Worm (Caenorhabditis elegans) whole organism, young adult: Measurements from ENCODE around the gene B0547.2.

Experiments
- B0035.1 ChIP-seq: sonication (generic microtip); optimal IDR thresholded peaks from 2 replicates; lab custom pipeline; 2016; ENCODE audit warnings: missing genetic modification characterization, mild to moderate bottlenecking, missing compliant biosample characterization, missing genotype, missing genetic modification reagents
- B0336.3 ChIP-seq: fragments of 200-800 bp; sonication (Bioruptor generic); IDR thresholded peaks from 2 replicates; pipeline ENCODE4 v1.3.6; 2022; ENCODE audit warnings: missing genetic modification characterization, missing compliant biosample characterization
- C06A6.2 ChIP-seq: fragments of 200-800 bp; sonication (Bioruptor generic); conservative IDR thresholded peaks from 2 replicates; pipeline ENCODE4 v1.3.6; 2022; ENCODE audit warnings: missing genetic modification characterization, missing compliant biosample characterization
- C17E4.6 ChIP-seq: fragments of 200-800 bp; sonication (Bioruptor generic); IDR thresholded peaks from 2 replicates; pipeline ENCODE4 v1.3.6; 2022; ENCODE audit warnings: missing genetic modification reagents, missing genetic modification characterization, missing compliant biosample characterization
- F22D6.2 ChIP-seq: sonication (generic microtip); optimal IDR thresholded peaks from 2 replicates; lab custom pipeline; 2016; ENCODE audit warnings: mild to moderate bottlenecking, missing genetic modification characterization, missing compliant biosample characterization
- F33H1.4 ChIP-seq: fragments of 200-800 bp; sonication (Bioruptor generic); IDR thresholded peaks from 2 replicates; pipeline ENCODE4 v1.3.6; 2022; ENCODE audit warnings: missing genetic modification reagents, missing genetic modification characterization, missing compliant biosample characterization
- F52B5.7 ChIP-seq: sonication (generic microtip); optimal IDR thresholded peaks from 2 replicates; lab custom pipeline; 2016; ENCODE audit warnings: mild to moderate bottlenecking, missing genetic modification characterization, missing compliant biosample characterization
- K11D2.4 ChIP-seq: fragments of 200-800 bp; sonication (Bioruptor generic); IDR thresholded peaks from 2 replicates; pipeline ENCODE4 v1.3.6; 2022; ENCODE audit warnings: missing genetic modification reagents, missing genetic modification characterization, missing compliant biosample characterization
- T07F8.4 ChIP-seq: sonication (generic microtip); optimal IDR thresholded peaks from 2 replicates; lab custom pipeline; 2016; ENCODE audit warnings: mild to moderate bottlenecking, missing genetic modification characterization, moderate library complexity, missing compliant biosample characterization
- Y53F4B.3 ChIP-seq: fragments of 200-800 bp; sonication (Bioruptor generic); IDR thresholded peaks from 2 replicates; pipeline ENCODE4 v1.3.6; 2022; ENCODE audit warnings: missing genetic modification reagents, missing genetic modification characterization, missing compliant biosample characterization
- Y53G8AR.9 ChIP-seq: fragments of 200-800 bp; sonication (Bioruptor generic); conservative IDR thresholded peaks from 2 replicates; pipeline ENCODE4 v1.3.6; 2022; ENCODE audit warnings: missing genetic modification reagents, missing genetic modification characterization, missing compliant biosample characterization
- Y79H2A.3 ChIP-seq: fragments of 200-800 bp; sonication (Bioruptor generic); conservative IDR thresholded peaks from 2 replicates; pipeline ENCODE4 v1.3.6; 2022; ENCODE audit warnings: missing genetic modification reagents, missing genetic modification characterization, missing compliant biosample characterization
- ama-1 ChIP-seq, 3 experiments: fragments of 150-350 bp in 1 of 3; sonication (generic microtip) in 2 of 3; optimal IDR thresholded peaks; 2 replicates each; lab custom pipeline; 2014 to 2018; ENCODE audit warnings: missing biosample characterization in 2 of 3, missing genetic modification characterization in 2 of 3, missing genetic modification reagents in 2 of 3
- aptf-2 ChIP-seq: fragments of 200-800 bp; sonication (Bioruptor generic); conservative IDR thresholded peaks from 2 replicates; pipeline ENCODE4 v1.3.6; 2022; ENCODE audit warnings: missing genetic modification reagents, missing genetic modification characterization, missing compliant biosample characterization
- atf-7 ChIP-seq: sonication (generic microtip); optimal IDR thresholded peaks from 2 replicates; lab custom pipeline; 2017; ENCODE audit warnings: mild to moderate bottlenecking, missing genetic modification characterization, missing compliant biosample characterization
- athp-1 ChIP-seq: sonication (generic microtip); optimal IDR thresholded peaks from 2 replicates; lab custom pipeline; 2017; ENCODE audit warnings: mild to moderate bottlenecking, missing genetic modification characterization, missing compliant biosample characterization
- attf-3 ChIP-seq: fragments of 200-800 bp; sonication (Bioruptor generic); conservative IDR thresholded peaks from 2 replicates; pipeline ENCODE4 v1.3.6; 2022; ENCODE audit warnings: missing genetic modification reagents, missing genetic modification characterization, missing compliant biosample characterization
- attf-6 ChIP-seq: fragments of 200-800 bp; sonication (Bioruptor generic); IDR thresholded peaks from 2 replicates; pipeline ENCODE4 v1.3.6; 2022; ENCODE audit warnings: missing genetic modification reagents, missing genetic modification characterization, missing compliant biosample characterization
- bed-2 ChIP-seq: fragments of 200-800 bp; sonication (Bioruptor generic); IDR thresholded peaks from 2 replicates; pipeline ENCODE4 v1.3.6; 2022; ENCODE audit warnings: missing genetic modification reagents, missing genetic modification characterization, missing compliant biosample characterization
- ceh-40 ChIP-seq: fragments of 200-800 bp; sonication (Bioruptor generic); IDR thresholded peaks from 2 replicates; pipeline ENCODE4 v1.3.6; 2022; ENCODE audit warnings: missing genetic modification characterization, missing compliant biosample characterization
- die-1 ChIP-seq: sonication (generic microtip); optimal IDR thresholded peaks from 2 replicates; lab custom pipeline; 2016; ENCODE audit warnings: missing genotype, mild to moderate bottlenecking, missing genetic modification characterization, missing compliant biosample characterization
- egl-44 ChIP-seq: fragments of 200-800 bp; sonication (Bioruptor generic); IDR thresholded peaks from 2 replicates; pipeline ENCODE4 v1.3.6; 2022; ENCODE audit warnings: missing genetic modification reagents, missing genetic modification characterization, missing compliant biosample characterization
- egrh-3 ChIP-seq: fragments of 200-800 bp; sonication (Bioruptor generic); IDR thresholded peaks from 2 replicates; pipeline ENCODE4 v1.3.6; 2022; ENCODE audit warnings: missing genetic modification reagents, missing genetic modification characterization, missing compliant biosample characterization
- him-1 ChIP-seq: sonication (generic microtip); optimal IDR thresholded peaks from 2 replicates; lab custom pipeline; 2016; ENCODE audit warnings: missing genotype, missing genetic modification reagents, missing genetic modification characterization, missing compliant biosample characterization
- hrde-1 ChIP-seq: sonication (generic microtip); optimal IDR thresholded peaks from 2 replicates; lab custom pipeline; 2016; ENCODE audit warnings: missing genetic modification characterization, mild to moderate bottlenecking, missing compliant biosample characterization, moderate library complexity, missing genotype, missing genetic modification reagents, borderline replicate concordance
- lag-1 ChIP-seq: fragments of 200-800 bp; sonication (Bioruptor generic); IDR thresholded peaks from 2 replicates; pipeline ENCODE4 v1.3.6; 2022; ENCODE audit warnings: missing genetic modification reagents, missing genetic modification characterization, missing compliant biosample characterization
- let-526 ChIP-seq: fragments of 200-800 bp; sonication (Bioruptor generic); IDR thresholded peaks from 2 replicates; pipeline ENCODE4 v1.3.6; 2022; ENCODE audit warnings: missing genetic modification reagents, missing genetic modification characterization, missing compliant biosample characterization
- lin-26 ChIP-seq: fragments of 200-800 bp; sonication (Bioruptor generic); IDR thresholded peaks from 2 replicates; pipeline ENCODE4 v1.3.6; 2022; ENCODE audit warnings: missing genetic modification reagents, missing genetic modification characterization, missing compliant biosample characterization
- lir-1 ChIP-seq: fragments of 200-800 bp; sonication (Bioruptor generic); conservative IDR thresholded peaks from 2 replicates; pipeline ENCODE4 v1.3.6; 2022; ENCODE audit warnings: missing genetic modification reagents, missing genetic modification characterization, missing compliant biosample characterization
- madf-10 ChIP-seq: sonication (generic microtip); optimal IDR thresholded peaks from 2 replicates; lab custom pipeline; 2016; ENCODE audit warnings: mild to moderate bottlenecking, missing genetic modification characterization, missing compliant biosample characterization
- madf-8 ChIP-seq: fragments of 200-800 bp; sonication (Bioruptor generic); conservative IDR thresholded peaks from 2 replicates; pipeline ENCODE4 v1.3.6; 2022; ENCODE audit warnings: missing genetic modification reagents, missing genetic modification characterization, missing compliant biosample characterization
- mxl-1 ChIP-seq: sonication (generic microtip); optimal IDR thresholded peaks from 2 replicates; lab custom pipeline; 2016; ENCODE audit warnings: missing genetic modification characterization, missing compliant biosample characterization
- nfyb-1 ChIP-seq: fragments of 200-800 bp; sonication (Bioruptor generic); IDR thresholded peaks from 2 replicates; pipeline ENCODE4 v1.3.6; 2022; ENCODE audit warnings: missing genetic modification reagents, missing genetic modification characterization, missing compliant biosample characterization
- nhr-27 ChIP-seq: fragments of 200-800 bp; sonication (Bioruptor generic); optimal IDR thresholded peaks from 2 replicates; lab custom pipeline; 2018; ENCODE audit warnings: mild to moderate bottlenecking, missing genetic modification characterization, moderate library complexity, missing compliant biosample characterization
- repo-1 ChIP-seq: sonication (generic microtip); optimal IDR thresholded peaks from 2 replicates; lab custom pipeline; 2017; ENCODE audit warnings: mild to moderate bottlenecking, missing genetic modification characterization, missing compliant biosample characterization
- snpc-4 ChIP-seq, 5 experiments: fragments of 150-350 bp in 1 of 5; sonication (generic microtip) in 4 of 5; optimal IDR thresholded peaks; 2 replicates each; lab custom pipeline; 2014 to 2018; ENCODE audit warnings: missing genetic modification characterization in 5 of 5, missing biosample characterization in 3 of 5, antibody characterized with exemption in 2 of 5, mild to moderate bottlenecking in 2 of 5, missing compliant biosample characterization in 2 of 5, missing genotype in 2 of 5, moderate library complexity in 2 of 5, missing genetic modification reagents in 1 of 5
- tbx-9 ChIP-seq: sonication (generic microtip); optimal IDR thresholded peaks from 2 replicates; lab custom pipeline; 2016; ENCODE audit warnings: borderline replicate concordance, missing genetic modification characterization, inconsistent platforms, missing compliant biosample characterization
- tlf-1 ChIP-seq: fragments of 200-800 bp; sonication (Bioruptor generic); optimal IDR thresholded peaks from 2 replicates; lab custom pipeline; 2018; ENCODE audit warnings: mild to moderate bottlenecking, missing genetic modification characterization, missing compliant biosample characterization
- ztf-25 ChIP-seq: fragments of 200-800 bp; sonication (Bioruptor generic); IDR thresholded peaks from 2 replicates; pipeline ENCODE4 v1.3.6; 2022; ENCODE audit warnings: missing genetic modification reagents, missing genetic modification characterization, missing compliant biosample characterization
- ztf-3 ChIP-seq: fragments of 200-800 bp; sonication (Bioruptor generic); optimal IDR thresholded peaks from 2 replicates; lab custom pipeline; 2018; ENCODE audit warnings: mild to moderate bottlenecking, missing genetic modification characterization, missing compliant biosample characterization

The B0547.2 gene

DNA sequence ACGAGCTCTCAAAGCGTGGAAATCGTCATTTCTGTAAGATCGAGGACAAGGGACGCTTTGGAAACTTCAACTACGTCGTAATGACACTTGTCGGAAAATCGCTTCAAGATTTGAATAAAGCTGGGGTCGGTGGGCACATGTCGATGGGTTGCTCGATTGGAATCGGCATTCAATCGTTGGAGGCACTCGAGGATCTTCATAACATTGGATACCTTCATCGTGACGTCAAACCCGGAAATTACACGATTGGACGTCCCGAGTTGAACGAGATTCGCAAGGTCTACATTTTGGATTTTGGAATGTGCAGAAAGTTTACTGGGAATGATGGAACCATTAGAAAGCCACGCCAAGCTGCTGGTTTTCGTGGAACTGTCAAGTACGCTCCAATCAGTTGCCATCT, 13.3 kb upstream of the B0547.2 start:
- TF ChIP-seq mxl-1 (tag; lab: Kevin White, UChicago) (no peak), ceh-40 (no peak), tbx-9 (tag; lab: Kevin White, UChicago) (no peak), lag-1 (GFP tag; lab: Robert Waterston, UW) (no peak), ztf-25 (GFP tag; lab: Robert Waterston, UW) (no peak), madf-8 (no peak), aptf-2 (GFP tag; lab: Robert Waterston, UW) (no peak)

DNA sequence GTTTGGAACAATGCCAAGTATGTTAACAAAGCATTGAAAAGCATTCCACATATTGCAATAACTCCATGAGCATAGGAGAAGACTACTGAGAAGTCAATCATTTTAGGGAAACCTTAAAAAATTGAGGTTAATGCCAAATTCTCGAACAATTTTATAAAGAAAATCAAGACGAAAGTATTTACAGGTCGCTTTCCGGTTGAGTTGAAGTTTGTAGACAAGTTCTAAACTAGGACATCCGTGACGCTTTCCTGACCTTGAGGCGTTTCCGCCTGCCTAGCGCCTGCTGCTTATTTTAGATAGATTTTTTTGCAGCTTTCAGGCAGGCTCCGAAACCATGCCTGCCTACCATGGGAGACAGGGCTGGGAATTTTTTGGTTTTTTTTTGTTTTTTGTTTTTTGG, 10.3 kb upstream of the B0547.2 start, which contains the start of gene srd-13:
TSS of gene srd-13 (minus strand) at position 101 of the 400 bp plus-strand sequence.
- no peak for TF ChIP-seq lir-1 (GFP tag; lab: Robert Waterston, UW)
- no peak for TF ChIP-seq T07F8.4 (tag; lab: Kevin White, UChicago)
- no peak for TF ChIP-seq nhr-27 (tag; lab: Kevin White, UChicago)
- no peak for TF ChIP-seq ztf-3 (GFP tag; lab: Kevin White, UChicago)
- no peak for TF ChIP-seq F52B5.7 (tag; lab: Kevin White, UChicago)
- no peak for TF ChIP-seq egl-44 (GFP tag; lab: Robert Waterston, UW)
- TF ChIP-seq egrh-3 (GFP tag; lab: Robert Waterston, UW), result no peak
- no peak for TF ChIP-seq F22D6.2 (tag; lab: Kevin White, UChicago)
- TF ChIP-seq F33H1.4, result no peak
- TF ChIP-seq Y53F4B.3 (GFP tag; lab: Robert Waterston, UW), result no peak
- TF ChIP-seq repo-1, result no peak
- no peak for TF ChIP-seq attf-6 (GFP tag; lab: Robert Waterston, UW)
- TF ChIP-seq C17E4.6, result no peak
- no peak for TF ChIP-seq madf-10 (tag; lab: Kevin White, UChicago)
- TF ChIP-seq snpc-4 (GFP tag; optimal IDR thresholded peaks at IDR 0.05; lab: Kevin White, UChicago), result no peak
- no peak for TF ChIP-seq snpc-4 (tag; optimal IDR thresholded peaks at IDR 0.05; lab: Kevin White, UChicago)
- TF ChIP-seq tlf-1 (GFP tag; lab: Kevin White, UChicago), result no peak
- TF ChIP-seq K11D2.4 (GFP tag; lab: Robert Waterston, UW), result no peak

DNA sequence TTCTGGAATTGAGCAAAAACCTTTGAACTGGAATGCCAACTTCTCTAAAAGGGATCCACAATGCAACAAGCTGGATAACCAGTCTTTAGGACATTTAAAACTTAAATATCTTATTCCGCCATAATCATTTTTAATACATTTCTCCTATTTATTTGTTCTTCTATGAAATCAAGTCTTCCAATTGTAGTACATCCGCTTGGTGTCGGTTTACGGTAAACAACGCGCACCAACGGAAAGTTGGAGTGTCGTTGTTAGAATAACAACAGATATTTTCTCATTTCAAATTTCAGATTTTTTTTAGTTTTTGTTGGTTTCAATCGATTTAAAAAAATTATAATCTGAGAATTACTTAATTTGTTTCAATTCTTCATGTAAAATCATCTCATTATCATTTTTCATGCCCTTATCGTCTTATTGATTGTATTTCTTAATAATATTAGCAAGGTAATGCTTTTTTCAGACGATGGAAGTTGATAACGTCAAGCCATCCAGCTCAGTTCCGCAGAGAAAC, 3.3 kb downstream of the B0547.2 start, which contains the start of gene csn-5:
TSS of gene csn-5 (plus strand) at position 461 of the 511 bp plus-strand sequence.
- TF ChIP-seq snpc-4 (GFP tag; optimal IDR thresholded peaks at IDR 0.05; lab: Kevin White, UChicago) (no peak), snpc-4 (tag; optimal IDR thresholded peaks at IDR 0.05; lab: Kevin White, UChicago) (peak in 1 of 4 experiments; percentile 6), let-526 (no peak), attf-3 (GFP tag; lab: Robert Waterston, UW) (peak; percentile 90), B0035.1 (tag; lab: Kevin White, UChicago) (no peak)

DNA sequence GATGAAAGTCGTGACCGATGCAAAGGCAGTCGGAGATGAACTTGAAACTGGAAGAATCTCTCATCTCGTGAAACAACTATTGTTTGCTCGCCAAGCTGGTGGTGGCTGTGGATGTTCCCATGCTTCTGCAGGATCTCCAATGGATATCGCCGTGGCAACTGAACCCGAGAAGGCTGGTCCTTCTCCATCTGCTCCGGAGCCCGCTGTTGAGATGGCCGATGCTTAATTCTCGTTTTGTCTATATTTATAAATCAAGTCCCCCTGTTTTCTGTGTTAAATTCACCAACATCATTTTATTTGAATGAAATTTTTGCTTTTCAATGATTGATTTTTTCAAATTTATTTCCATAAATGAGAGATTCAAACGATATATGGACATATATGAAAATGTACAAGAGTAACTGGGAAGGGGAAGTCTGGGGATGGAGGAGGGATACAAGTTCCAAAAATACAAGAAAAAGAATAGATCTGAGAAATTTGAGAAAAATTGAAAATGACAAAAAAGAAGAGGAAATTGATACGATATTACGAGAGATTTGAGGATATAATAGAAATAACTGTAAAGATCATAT, 5.0 kb downstream of the B0547.2 start:
- TF ChIP-seq B0336.3, result peak; percentile 73; the same call in 1 of the 2 replicates
- TF ChIP-seq bed-2 (GFP tag; lab: Robert Waterston, UW), result no peak
- TF ChIP-seq K11D2.4 (GFP tag; lab: Robert Waterston, UW), result no peak
- 0 out of 2 replicates have a peak, but pooled peaks have one; percentile 32 for TF ChIP-seq lin-26 (GFP tag; lab: Robert Waterston, UW)
- TF ChIP-seq die-1 (tag; lab: Kevin White, UChicago), result no peak
- no peak for TF ChIP-seq Y79H2A.3 (GFP tag; lab: Robert Waterston, UW)
- TF ChIP-seq snpc-4 (GFP tag; optimal IDR thresholded peaks at IDR 0.05; lab: Kevin White, UChicago), result peak; percentile 57
- peak in 1 of 4 experiments; percentile 57 for TF ChIP-seq snpc-4 (tag; optimal IDR thresholded peaks at IDR 0.05; lab: Kevin White, UChicago)
- peak; percentile 70; the same call in 1 of the 2 replicates for TF ChIP-seq Y53G8AR.9 (GFP tag; lab: Robert Waterston, UW)
- 0 out of 2 replicates have a peak, but pooled peaks have one; percentile 43 for TF ChIP-seq nfyb-1 (GFP tag; lab: Robert Waterston, UW)
- TF ChIP-seq atf-7 (tag; lab: Kevin White, UChicago), result peak; percentile 13
- TF ChIP-seq attf-6 (GFP tag; lab: Robert Waterston, UW), result peak; percentile 30; the same call in 1 of the 2 replicates
- peak; percentile 65 for TF ChIP-seq athp-1 (tag; lab: Kevin White, UChicago)
- peak; percentile 81 for TF ChIP-seq repo-1
- TF ChIP-seq ama-1 (optimal IDR thresholded peaks at IDR 0.05; lab: Kevin White, UChicago), result no peak
- peak in 1 of 2 experiments; percentile 20 for TF ChIP-seq ama-1 (GFP tag; optimal IDR thresholded peaks at IDR 0.05; lab: Kevin White, UChicago)
- peak; percentile 39 for TF ChIP-seq hrde-1 (tag; lab: Kevin White, UChicago)
- TF ChIP-seq C06A6.2 (GFP tag; lab: Robert Waterston, UW), result 0 out of 2 replicates have a peak, but pooled peaks have one; percentile 14
- TF ChIP-seq him-1 (tag; lab: Kevin White, UChicago), result no peak
- TF ChIP-seq Y53F4B.3 (GFP tag; lab: Robert Waterston, UW), result peak; percentile 32; the same call in 1 of the 2 replicates
